Fruit fly (Drosophila melanogaster): ENCODE measurements around the gene CG3793.

The CG3793 gene

dm6 chr2L:15761409-15762407, 2.3 kb upstream of the CG3793 start (continued):
- TF ChIP-seq Eip74EF (GFP tag; optimal IDR thresholded peaks at IDR 0.05) (peak in 1 of 2 experiments; percentile 41), CG2199 (GFP tag; IDR thresholded peaks at IDR 0.05) (no peak), CG16779 (GFP tag; IDR thresholded peaks at IDR 0.05) (no peak), MTF-1 (GFP tag; optimal IDR thresholded peaks at IDR 0.05; ENCODE audit: borderline replicate concordance) (peak; percentile 24), MESR4 (GFP tag; optimal IDR thresholded peaks at IDR 0.05) (no peak), CG14710 (tag; optimal IDR thresholded peaks at IDR 0.05) (peak; percentile 71), CG32532 (GFP tag; IDR thresholded peaks at IDR 0.05) (peak; percentile 59; the same call in 1 of the 2 replicates), Pdp1 (GFP tag; optimal IDR thresholded peaks at IDR 0.05) (peak in 1 of 2 experiments; percentile 55), CG10543 (GFP tag; optimal IDR thresholded peaks at IDR 0.05) (peak; percentile 5), tin (GFP tag; optimal IDR thresholded peaks at IDR 0.05) (peak; percentile 55), gem (tag; optimal IDR thresholded peaks at IDR 0.05) (peak; percentile 89), D (optimal IDR thresholded peaks at IDR 0.05) (no peak), D (GFP tag; optimal IDR thresholded peaks at IDR 0.05) (peak; percentile 72), Elba2 (GFP tag; optimal IDR thresholded peaks at IDR 0.05) (peak; percentile 10), corto (GFP tag; optimal IDR thresholded peaks at IDR 0.05) (no peak), Hand (GFP tag; optimal IDR thresholded peaks at IDR 0.05) (no peak), tio (GFP tag; optimal IDR thresholded peaks at IDR 0.05) (no peak), Taf1 (GFP tag; IDR thresholded peaks at IDR 0.05) (peak; percentile 46; the same call in 1 of the 2 replicates), pum (GFP tag; optimal IDR thresholded peaks at IDR 0.05) (no peak), slp2 (GFP tag; optimal IDR thresholded peaks at IDR 0.05) (no peak), CG6791 (GFP tag; IDR thresholded peaks at IDR 0.05; ENCODE audit: partially characterized antibody) (no peak), toy (GFP tag; IDR thresholded peaks at IDR 0.05) (no peak), eyg (GFP tag; optimal IDR thresholded peaks at IDR 0.05) (peak; percentile 5), CG4404 (GFP tag; IDR thresholded peaks at IDR 0.05) (peak; percentile 76), CrebB (tag; optimal IDR thresholded peaks at IDR 0.05) (no peak), br (optimal IDR thresholded peaks at IDR 0.05) (no peak), CG12769 (tag; optimal IDR thresholded peaks at IDR 0.05) (no peak), her (GFP tag; optimal IDR thresholded peaks at IDR 0.05) (no peak), Vsx1 (GFP tag; optimal IDR thresholded peaks at IDR 0.05) (no peak), CG12659 (GFP tag; optimal IDR thresholded peaks at IDR 0.05) (peak; percentile 65), fd64A (GFP tag; optimal IDR thresholded peaks at IDR 0.05) (no peak), NC2α (GFP tag; optimal IDR thresholded peaks at IDR 0.05) (no peak), Bgb (GFP tag; IDR thresholded peaks at IDR 0.05; ENCODE audit: partially characterized antibody) (no peak), Doc2 (GFP tag; IDR thresholded peaks at IDR 0.05) (no peak), dan (GFP tag; IDR thresholded peaks at IDR 0.05) (no peak), mam (GFP tag; optimal IDR thresholded peaks at IDR 0.05) (no peak), Fer2 (tag; optimal IDR thresholded peaks at IDR 0.05) (peak; percentile 17), Dip2 (GFP tag; IDR thresholded peaks at IDR 0.05) (no peak), Mrtf (GFP tag; IDR thresholded peaks at IDR 0.05) (no peak; the same call in 2 of the 3 replicates), dm (GFP tag; optimal IDR thresholded peaks at IDR 0.05) (no peak), YL-1 (GFP tag; optimal IDR thresholded peaks at IDR 0.05) (peak; percentile 43), Sry-δ (GFP tag; optimal IDR thresholded peaks at IDR 0.05) (no peak), GATAe (GFP tag; conservative IDR thresholded peaks at IDR 0.05) (no peak; the same call in 1 of the 2 replicates), Ets65A (GFP tag) (peak; percentile 88), mirr (GFP tag; optimal IDR thresholded peaks at IDR 0.05) (no peak), row (GFP tag; IDR thresholded peaks at IDR 0.05) (peak; percentile 89), CG17361 (GFP tag; IDR thresholded peaks at IDR 0.05) (peak; percentile 89), gcm (GFP tag; optimal IDR thresholded peaks at IDR 0.05) (peak; percentile 76), gcm2 (GFP tag; optimal IDR thresholded peaks at IDR 0.05) (no peak)

Measured in whole organism, embryonic.